Worm (Caenorhabditis elegans): ENCODE results near the gene nhr-20.

DNA sequence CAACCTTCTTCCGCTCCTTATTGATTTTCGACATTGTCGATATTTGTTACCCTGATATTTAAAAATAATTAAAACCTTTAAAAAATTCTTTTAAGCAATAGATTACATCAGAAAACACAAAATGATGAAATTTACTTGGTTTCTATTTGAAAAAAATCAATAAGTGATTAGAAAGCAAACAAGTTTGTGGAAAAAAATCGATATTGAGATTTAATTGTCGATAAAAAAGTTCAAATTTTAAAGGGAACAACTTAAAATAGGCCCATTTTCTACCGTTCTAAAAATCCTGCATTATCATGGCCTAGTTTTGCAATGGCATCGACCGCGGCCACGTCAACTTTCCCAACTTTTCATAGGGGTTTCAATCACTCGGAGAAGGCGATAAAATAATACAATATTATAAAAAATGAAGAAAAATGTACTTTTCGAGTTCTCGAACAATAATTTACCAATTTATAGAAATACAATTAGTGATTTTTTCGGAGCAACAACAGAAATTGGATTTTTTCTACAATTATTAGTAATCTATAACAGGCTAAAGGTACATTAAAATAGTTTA lies 46.2 kb downstream of the nhr-20 start, which contains the start of gene lars-1:
- TF ChIP-seq nhr-28 (tag; optimal IDR thresholded peaks at IDR 0.05) (no peak), elt-2 (tag; optimal IDR thresholded peaks at IDR 0.05) (no peak)

Data from whole organism, L3 larva.